Worm (Caenorhabditis elegans): ENCODE results near the gene C39E9.12.
A peak's percentile ranks its signal among the peaks of the same experiment; 100 is the strongest.

The C39E9.12 gene

DNA sequence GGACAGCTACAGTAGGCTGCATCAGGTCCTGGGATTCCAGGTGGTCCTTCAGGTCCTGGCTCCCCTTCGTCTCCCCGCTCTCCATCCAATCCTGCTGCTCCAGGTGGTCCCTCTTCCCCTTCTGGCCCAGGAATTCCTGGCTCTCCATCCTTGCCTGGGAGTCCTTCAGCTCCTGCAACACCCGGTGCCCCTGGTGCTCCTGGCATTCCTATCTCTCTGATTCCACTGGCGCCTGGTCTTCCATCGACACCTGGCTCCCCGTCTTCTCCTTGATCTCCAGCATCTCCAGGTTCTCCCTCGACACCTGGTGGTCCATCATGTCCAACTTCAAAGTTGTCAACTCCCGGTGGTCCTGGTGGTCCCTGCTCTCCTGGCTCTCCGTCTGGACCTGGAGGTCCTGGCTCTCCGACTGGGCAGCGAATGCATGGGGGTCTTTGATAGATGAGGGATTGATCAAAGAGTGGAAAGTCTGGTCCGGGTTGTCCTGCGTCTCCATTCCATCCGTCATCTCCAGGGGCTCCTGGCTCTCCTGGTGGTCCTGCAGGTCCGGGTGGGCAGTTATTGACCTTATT is 4.0 kb upstream of the C39E9.12 start:
- TF ChIP-seq pag-3 (tag; optimal IDR thresholded peaks at IDR 0.05; ENCODE audit: borderline replicate concordance, insufficient read depth) (no peak), Y116A8C.19 (tag; optimal IDR thresholded peaks at IDR 0.05; ENCODE audit: borderline replicate concordance) (no peak), nhr-90 (tag; optimal IDR thresholded peaks at IDR 0.05; ENCODE audit: poor library complexity) (no peak), tbx-2 (tag; optimal IDR thresholded peaks at IDR 0.05) (no peak), ceh-8 (GFP tag; optimal IDR thresholded peaks at IDR 0.05) (no peak)

DNA sequence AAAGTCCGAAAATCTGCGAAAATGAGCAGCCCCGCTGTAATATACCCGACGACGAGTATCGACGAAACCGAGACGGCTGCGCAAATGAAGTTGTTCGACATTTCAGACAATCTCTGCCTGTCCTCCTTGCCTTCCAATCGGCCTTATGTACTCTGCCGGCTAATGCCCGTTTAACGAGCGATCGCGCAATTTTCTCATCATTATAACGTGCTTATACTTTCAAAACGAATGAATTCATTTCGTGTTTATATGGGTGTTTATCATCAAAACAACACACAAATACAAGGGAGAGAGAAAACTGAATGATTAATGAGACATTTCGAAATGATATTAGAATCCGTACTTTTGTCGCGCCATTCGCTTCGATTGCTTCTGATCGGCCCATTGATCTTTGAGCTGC is 2.8 kb upstream of the C39E9.12 start, which contains the start of gene col-132:
col-132 (minus strand) TSS at position 101 of the 400 bp plus-strand sequence.
- no peak for TF ChIP-seq unc-30 (tag; optimal IDR thresholded peaks at IDR 0.05)
- no peak for TF ChIP-seq nhr-19 (GFP tag; conservative IDR thresholded peaks at IDR 0.05)
- no peak for TF ChIP-seq ceh-8 (GFP tag; optimal IDR thresholded peaks at IDR 0.05)
- TF ChIP-seq fkh-10 (GFP tag; optimal IDR thresholded peaks at IDR 0.05) = no peak
- TF ChIP-seq fkh-8 (tag; optimal IDR thresholded peaks at IDR 0.05) = no peak
- no peak for TF ChIP-seq sox-4 (tag; optimal IDR thresholded peaks at IDR 0.05)

DNA sequence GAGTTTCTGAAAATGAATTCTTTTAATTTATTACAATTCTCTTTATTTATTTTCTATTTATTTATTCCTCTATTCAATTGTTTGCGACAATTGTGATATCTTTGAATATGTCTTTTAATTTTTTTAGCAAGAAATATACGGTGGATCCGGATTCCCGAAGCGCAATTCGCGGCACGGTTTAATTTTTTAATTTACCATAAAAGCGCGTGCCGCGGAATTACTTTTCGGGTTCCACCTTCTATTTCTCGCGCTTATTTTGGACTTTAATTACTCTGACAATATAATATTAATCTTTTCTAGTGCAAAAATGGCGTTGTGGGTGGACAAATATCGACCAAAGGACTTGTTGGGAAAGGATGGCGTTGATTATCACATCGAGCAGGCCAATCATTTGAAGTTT is 1.7 kb downstream of the C39E9.12 start, which contains the start of gene rfc-3:
rfc-3 (plus strand) TSS at position 301 of the 400 bp plus-strand sequence.
- TF ChIP-seq nhr-71 (tag; optimal IDR thresholded peaks at IDR 0.05) = no peak
- TF ChIP-seq efl-1 (optimal IDR thresholded peaks at IDR 0.05) = no peak
- TF ChIP-seq efl-1 (GFP tag; optimal IDR thresholded peaks at IDR 0.05 in 1 of 2) = peak in 1 of 2 experiments; percentile 57

DNA sequence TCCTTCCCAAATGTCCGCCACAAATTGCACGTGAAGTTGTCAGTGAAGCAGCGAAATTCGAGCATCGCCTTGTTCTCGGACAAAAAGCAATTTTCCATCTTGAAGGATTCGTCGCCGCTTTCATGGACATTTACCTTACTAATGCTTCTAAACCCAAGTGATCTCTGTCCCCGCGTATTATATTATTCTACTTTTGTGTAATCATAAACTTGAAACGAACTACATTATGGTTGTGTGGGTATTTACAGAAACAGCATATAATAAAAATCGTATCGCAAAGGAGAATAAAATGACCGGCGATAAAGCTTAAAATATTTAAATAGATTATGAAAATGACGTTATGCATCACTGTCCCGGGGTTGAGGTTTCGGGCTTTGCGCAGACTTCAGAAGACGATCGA is 3.0 kb downstream of the C39E9.12 start:
- peak; percentile 13 for TF ChIP-seq aly-2 (tag; optimal IDR thresholded peaks at IDR 0.05)
- TF ChIP-seq rnt-1 (tag; optimal IDR thresholded peaks at IDR 0.05) = no peak

DNA sequence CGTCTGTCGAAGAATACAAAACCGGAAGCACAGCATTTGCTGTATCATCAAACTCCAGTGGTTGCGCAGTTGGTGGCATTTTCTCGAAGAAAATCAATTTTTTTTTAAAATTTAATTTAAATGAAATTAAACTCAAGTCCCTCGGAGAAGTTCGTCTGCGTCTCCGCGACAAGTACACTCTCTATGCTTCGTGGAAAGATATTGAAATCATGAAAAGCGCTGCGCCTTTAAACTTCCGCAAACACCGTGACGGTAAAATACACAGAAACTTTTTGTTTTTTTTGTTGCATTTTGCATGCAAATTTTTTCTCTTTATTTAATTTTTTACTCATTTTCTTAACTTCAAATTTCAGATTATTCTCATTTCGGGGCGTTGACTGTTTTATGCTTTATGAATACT is 4.8 kb downstream of the C39E9.12 start, which contains the start of the genes dli-1, tin-9.2 and exos-4.1:
dli-1 (minus strand) TSS at position 141 of the 400 bp plus-strand sequence.
tin-9.2 (plus strand) TSS at position 344 of the 400 bp plus-strand sequence.
exos-4.1 (plus strand) TSS at position 348 of the 400 bp plus-strand sequence.
- TF ChIP-seq ceh-88 (GFP tag; IDR thresholded peaks at IDR 0.05) (no peak), ceh-82 (tag; optimal IDR thresholded peaks at IDR 0.05) (peak; percentile 41 to 62 (median 62)), aly-2 (tag; optimal IDR thresholded peaks at IDR 0.05) (no peak), sox-4 (tag; optimal IDR thresholded peaks at IDR 0.05) (no peak), skn-1 (tag; optimal IDR thresholded peaks at IDR 0.05) (peak; percentile 86), unc-86 (tag; optimal IDR thresholded peaks at IDR 0.05) (peak; percentile 69), zip-4 (GFP tag; optimal IDR thresholded peaks at IDR 0.05) (peak; percentile 18), efl-3 (GFP tag; optimal IDR thresholded peaks at IDR 0.05) (no peak), efl-1 (optimal IDR thresholded peaks at IDR 0.05) (peak; percentile 82 to 84), efl-1 (GFP tag; optimal IDR thresholded peaks at IDR 0.05 in 1 of 2) (peak; percentile 82 to 97), lin-13 (GFP tag; optimal IDR thresholded peaks at IDR 0.05) (peak; percentile 25), nhr-20 (tag; optimal IDR thresholded peaks at IDR 0.05) (peak; percentile 73), xbp-1 (tag; optimal IDR thresholded peaks at IDR 0.05) (peak; percentile 78), nhr-28 (tag; optimal IDR thresholded peaks at IDR 0.05) (no peak), hpl-2 (GFP tag; optimal IDR thresholded peaks at IDR 0.05) (no peak), aha-1 (tag; optimal IDR thresholded peaks at IDR 0.05) (no peak), elt-2 (tag; optimal IDR thresholded peaks at IDR 0.05) (no peak), blmp-1 (tag; optimal IDR thresholded peaks at IDR 0.05) (peak; percentile 62), C34B4.2 (tag; optimal IDR thresholded peaks at IDR 0.05) (no peak), hlh-4 (tag; optimal IDR thresholded peaks at IDR 0.05) (no peak), dsc-1 (tag; optimal IDR thresholded peaks at IDR 0.05) (peak; percentile 74), snu-23 (GFP tag; optimal IDR thresholded peaks at IDR 0.05) (peak; percentile 86), ces-1 (GFP tag; optimal IDR thresholded peaks at IDR 0.05) (no peak), rnt-1 (tag; optimal IDR thresholded peaks at IDR 0.05) (peak; percentile 69), fkh-8 (tag; optimal IDR thresholded peaks at IDR 0.05) (peak; percentile 50), lir-3 (tag; optimal IDR thresholded peaks at IDR 0.05; ENCODE audit: poor library complexity) (peak; percentile 46), nhr-85 (tag) (peak; percentile 83), fos-1 (tag; optimal IDR thresholded peaks at IDR 0.05) (peak; percentile 33), lin-39 (tag; optimal IDR thresholded peaks at IDR 0.05) (peak; percentile 73), ceh-8 (GFP tag; optimal IDR thresholded peaks at IDR 0.05) (no peak), tbx-2 (tag; optimal IDR thresholded peaks at IDR 0.05) (peak; percentile 81), nhr-71 (tag; optimal IDR thresholded peaks at IDR 0.05) (peak; percentile 88), fkh-4 (tag; optimal IDR thresholded peaks at IDR 0.05; ENCODE audit: borderline replicate concordance) (no peak), nhr-47 (tag; optimal IDR thresholded peaks at IDR 0.05) (peak; percentile 85), dpl-1 (GFP tag; optimal IDR thresholded peaks at IDR 0.05) (peak; percentile 73 to 84 (median 79)), mef-2 (tag; optimal IDR thresholded peaks at IDR 0.05) (no peak)

Data from whole organism, L1 larva.